Worm (Caenorhabditis elegans) whole organism, L4 larva: ENCODE results near the gene abcf-1.
A peak's percentile ranks its signal among the peaks of the same experiment; 100 is the strongest.

Source experiments
- F10B5.3 ChIP-seq: sonication (generic microtip); optimal IDR thresholded peaks from 2 replicates; lab custom pipeline; 2016; ENCODE audit warnings: mild to moderate bottlenecking, missing genetic modification characterization, missing compliant biosample characterization
- F37D6.2 ChIP-seq: sonication (generic microtip); optimal IDR thresholded peaks from 2 replicates; lab custom pipeline; 2016; ENCODE audit warnings: mild to moderate bottlenecking, missing genetic modification characterization, missing compliant biosample characterization
- F44E2.7 ChIP-seq: fragments of 200-800 bp; sonication (Bioruptor generic); IDR thresholded peaks from 2 replicates; pipeline ENCODE4 v2.1.2; 2022; ENCODE audit warnings: missing genetic modification characterization, missing compliant biosample characterization
- F49E8.2 ChIP-seq: sonication (generic microtip); optimal IDR thresholded peaks from 2 replicates; lab custom pipeline; 2016; ENCODE audit warnings: missing compliant biosample characterization, mild to moderate bottlenecking, missing genetic modification characterization, borderline replicate concordance
- R02D3.7 ChIP-seq: fragments of 150-350 bp; sonication (generic microtip); optimal IDR thresholded peaks from 3 replicates; lab custom pipeline; 2014; ENCODE audit warnings: missing biosample characterization, missing genetic modification characterization
- ZK337.2 ChIP-seq: fragments of 200-800 bp; sonication (Bioruptor generic); IDR thresholded peaks from 2 replicates; pipeline ENCODE4 v1.3.6; 2022; ENCODE audit warnings: missing genetic modification reagents, missing genetic modification characterization, missing compliant biosample characterization
- ZK546.5 ChIP-seq, 2 experiments: sonication (generic microtip); optimal IDR thresholded peaks; 2 replicates each; lab custom pipeline; 2017; ENCODE audit warnings: missing biosample characterization in 2 of 2, missing genetic modification characterization in 2 of 2
- ceh-62 ChIP-seq: sonication (generic microtip); optimal IDR thresholded peaks from 2 replicates; lab custom pipeline; 2017; ENCODE audit warnings: missing biosample characterization, missing genetic modification characterization
- ceh-82 ChIP-seq: sonication (generic microtip); optimal IDR thresholded peaks from 2 replicates; lab custom pipeline; 2017; ENCODE audit warnings: missing biosample characterization, missing genetic modification characterization
- ctbp-1 ChIP-seq: fragments of 200-800 bp; sonication (Bioruptor generic); IDR thresholded peaks from 2 replicates; pipeline ENCODE4 v1.3.6; 2022; ENCODE audit warnings: missing genetic modification reagents, missing genetic modification characterization, missing compliant biosample characterization
- daf-16 ChIP-seq, 3 experiments: sonication (generic microtip); optimal IDR thresholded peaks; 2 replicates each; lab custom pipeline; 2016 to 2017; ENCODE audit warnings: missing genetic modification characterization in 3 of 3, missing genetic modification reagents in 3 of 3, mild to moderate bottlenecking in 2 of 3, missing compliant biosample characterization in 2 of 3, missing biosample characterization in 1 of 3, moderate library complexity in 1 of 3
- daf-19 ChIP-seq: fragments of 200-800 bp; sonication (Bioruptor generic); conservative IDR thresholded peaks from 2 replicates; pipeline ENCODE4 v1.3.6; 2022; ENCODE audit warnings: missing genetic modification characterization, missing compliant biosample characterization
- daf-8 ChIP-seq: fragments of 200-800 bp; sonication (Bioruptor generic); IDR thresholded peaks from 2 replicates; pipeline ENCODE4 v1.3.6; 2022; ENCODE audit warnings: missing genetic modification characterization, missing compliant biosample characterization
- duxl-1 ChIP-seq: sonication (generic microtip); optimal IDR thresholded peaks from 2 replicates; lab custom pipeline; 2016; ENCODE audit warnings: mild to moderate bottlenecking, missing genetic modification characterization, moderate library complexity, missing compliant biosample characterization; ENCODE audit not compliant: poor library complexity
- dve-1 ChIP-seq: sonication (generic microtip); optimal IDR thresholded peaks from 2 replicates; lab custom pipeline; 2017; ENCODE audit warnings: antibody characterized with exemption, mild to moderate bottlenecking, missing genetic modification characterization, missing compliant biosample characterization; ENCODE audit not compliant: insufficient read depth
- egl-43 ChIP-seq: fragments of 200-800 bp; sonication (Bioruptor generic); IDR thresholded peaks from 2 replicates; pipeline ENCODE4 v1.3.6; 2022; ENCODE audit warnings: missing genetic modification reagents, missing genetic modification characterization, missing compliant biosample characterization
- gei-8 ChIP-seq: fragments of 200-800 bp; sonication (Bioruptor generic); optimal IDR thresholded peaks from 2 replicates; lab custom pipeline; 2018; ENCODE audit warnings: mild to moderate bottlenecking, missing genetic modification characterization, missing compliant biosample characterization
- hlh-11 ChIP-seq: fragments of 200-800 bp; sonication (Bioruptor generic); optimal IDR thresholded peaks from 2 replicates; lab custom pipeline; 2018; ENCODE audit warnings: mild to moderate bottlenecking, missing genetic modification characterization, missing compliant biosample characterization
- hmg-1.1 ChIP-seq: fragments of 200-800 bp; sonication (Bioruptor generic); IDR thresholded peaks from 2 replicates; pipeline ENCODE4 v1.3.6; 2022; ENCODE audit warnings: missing genetic modification reagents, missing genetic modification characterization, missing compliant biosample characterization
- lim-7 ChIP-seq: fragments of 200-800 bp; sonication (Bioruptor generic); IDR thresholded peaks from 2 replicates; pipeline ENCODE4 v1.3.6; 2022; ENCODE audit warnings: missing genetic modification characterization, missing compliant biosample characterization
- lin-39 ChIP-seq: fragments of 150-350 bp; optimal IDR thresholded peaks from 2 replicates; lab custom pipeline; 2014; ENCODE audit warnings: missing biosample characterization, missing genetic modification reagents, missing genetic modification characterization
- lir-3 ChIP-seq: sonication (generic microtip); optimal IDR thresholded peaks from 2 replicates; lab custom pipeline; 2016; ENCODE audit warnings: mild to moderate bottlenecking, missing genetic modification characterization, missing compliant biosample characterization
- madf-5 ChIP-seq, 2 experiments: fragments of 200-800 bp; sonication (Bioruptor generic); IDR thresholded peaks; 2 replicates each; pipeline ENCODE4 v1.3.6; 2022; ENCODE audit warnings: missing compliant biosample characterization in 2 of 2, missing genetic modification characterization in 2 of 2
- mdl-1 ChIP-seq, 2 experiments: fragments of 150-350 bp in 1 of 2; sonication (generic microtip) in 1 of 2; optimal IDR thresholded peaks; 2 replicates each; lab custom pipeline; 2014 to 2017; ENCODE audit warnings: missing biosample characterization in 2 of 2, missing genetic modification characterization in 2 of 2
- mep-1 ChIP-seq: fragments of 150-350 bp; sonication (generic microtip); optimal IDR thresholded peaks from 3 replicates; lab custom pipeline; 2014; ENCODE audit warnings: missing biosample characterization, missing genetic modification characterization
- mxl-2 ChIP-seq: fragments of 200-800 bp; sonication (Bioruptor generic); conservative IDR thresholded peaks from 2 replicates; pipeline ENCODE4 v1.3.6; 2022; ENCODE audit warnings: missing genetic modification reagents, missing genetic modification characterization, missing compliant biosample characterization
- nhr-102 ChIP-seq: sonication (generic microtip); optimal IDR thresholded peaks from 2 replicates; lab custom pipeline; 2016; ENCODE audit warnings: mild to moderate bottlenecking, missing genetic modification characterization, moderate library complexity, missing compliant biosample characterization
- nhr-11 ChIP-seq: fragments of 150-350 bp; optimal IDR thresholded peaks from 2 replicates; lab custom pipeline; 2014; ENCODE audit warnings: missing biosample characterization, missing genetic modification characterization
- nhr-111 ChIP-seq: fragments of 200-800 bp; sonication (Bioruptor generic); optimal IDR thresholded peaks from 2 replicates; lab custom pipeline; 2018; ENCODE audit warnings: mild to moderate bottlenecking, missing genetic modification characterization, missing compliant biosample characterization
- nhr-28 ChIP-seq: fragments of 150-350 bp; optimal IDR thresholded peaks from 2 replicates; lab custom pipeline; 2014; ENCODE audit warnings: missing biosample characterization, missing genetic modification characterization
- nhr-41 ChIP-seq: fragments of 200-800 bp; sonication (Bioruptor generic); IDR thresholded peaks from 2 replicates; pipeline ENCODE4 v1.3.6; 2022; ENCODE audit warnings: missing genetic modification reagents, missing genetic modification characterization, missing compliant biosample characterization
- nhr-42 ChIP-seq: fragments of 200-800 bp; sonication (Bioruptor generic); IDR thresholded peaks from 2 replicates; pipeline ENCODE4 v1.3.6; 2022; ENCODE audit warnings: missing genetic modification characterization, missing compliant biosample characterization
- nhr-77 ChIP-seq: fragments of 150-350 bp; optimal IDR thresholded peaks from 2 replicates; lab custom pipeline; 2014; ENCODE audit warnings: missing biosample characterization, missing genetic modification characterization
- php-3 ChIP-seq: fragments of 200-800 bp; sonication (Bioruptor generic); IDR thresholded peaks from 2 replicates; pipeline ENCODE4 v1.3.6; 2022; ENCODE audit warnings: missing genetic modification reagents, missing genetic modification characterization, missing compliant biosample characterization
- rbr-2 ChIP-seq: sonication (generic microtip); optimal IDR thresholded peaks from 2 replicates; lab custom pipeline; 2016; ENCODE audit warnings: missing genotype, missing genetic modification characterization, missing compliant biosample characterization
- saeg-2 ChIP-seq: fragments of 200-800 bp; sonication (Bioruptor generic); IDR thresholded peaks from 2 replicates; pipeline ENCODE4 v1.3.6; 2022; ENCODE audit warnings: missing genetic modification reagents, missing genetic modification characterization, missing compliant biosample characterization
- sdz-12 ChIP-seq: fragments of 200-800 bp; sonication (Bioruptor generic); optimal IDR thresholded peaks from 2 replicates; lab custom pipeline; 2018; ENCODE audit warnings: mild to moderate bottlenecking, missing genetic modification characterization, missing compliant biosample characterization
- set-16 ChIP-seq: fragments of 200-800 bp; sonication (Bioruptor generic); IDR thresholded peaks from 2 replicates; pipeline ENCODE4 v1.3.6; 2022; ENCODE audit warnings: missing genetic modification reagents, missing genetic modification characterization, missing compliant biosample characterization
- snpc-4 ChIP-seq: fragments of 150-350 bp; optimal IDR thresholded peaks from 2 replicates; lab custom pipeline; 2014; ENCODE audit warnings: missing biosample characterization, missing genetic modification characterization
- tra-1 ChIP-seq: fragments of 200-800 bp; sonication (Bioruptor generic); IDR thresholded peaks from 2 replicates; pipeline ENCODE4 v1.3.6; 2022; ENCODE audit warnings: missing genetic modification reagents, missing genetic modification characterization, missing compliant biosample characterization
- vab-7 ChIP-seq: fragments of 200-800 bp; sonication (Bioruptor generic); IDR thresholded peaks from 2 replicates; pipeline ENCODE4 v1.3.6; 2022; ENCODE audit warnings: missing genetic modification reagents, missing genetic modification characterization, missing compliant biosample characterization
- zag-1 ChIP-seq: fragments of 150-350 bp; optimal IDR thresholded peaks from 2 replicates; lab custom pipeline; 2014; ENCODE audit warnings: missing biosample characterization, missing genetic modification characterization
- zfp-2 ChIP-seq: sonication (generic microtip); optimal IDR thresholded peaks from 2 replicates; lab custom pipeline; 2016; ENCODE audit warnings: mild to moderate bottlenecking, missing genetic modification characterization, missing compliant biosample characterization
- zip-11 ChIP-seq: fragments of 200-800 bp; sonication (Bioruptor generic); IDR thresholded peaks from 2 replicates; pipeline ENCODE4 v1.3.6; 2022; ENCODE audit warnings: missing genetic modification characterization, missing compliant biosample characterization
- zip-2 ChIP-seq: fragments of 150-350 bp; optimal IDR thresholded peaks from 2 replicates; lab custom pipeline; 2014; ENCODE audit warnings: missing biosample characterization, missing genetic modification characterization

abcf-1 gene

ce11 chrV:12741684-12742083, 21.5 kb downstream of the abcf-1 start, which contains the start of gene hrg-7 (continued):
- TF ChIP-seq F44E2.7 (GFP tag; lab: Robert Waterston, UW) (no peak), nhr-42 (GFP tag; lab: Robert Waterston, UW) (no peak), nhr-28 (peak; percentile 69), F10B5.3 (tag; lab: Kevin White, UChicago) (no peak), ceh-82 (no peak), ZK337.2 (GFP tag; lab: Robert Waterston, UW) (no peak), nhr-11 (tag; lab: Kevin White, UChicago) (no peak), gei-8 (GFP tag; lab: Kevin White, UChicago) (no peak), daf-16 (GFP tag; optimal IDR thresholded peaks at IDR 0.05; lab: Kevin White, UChicago) (no peak), daf-16 (tag; optimal IDR thresholded peaks at IDR 0.05; lab: Kevin White, UChicago) (peak; percentile 63), F37D6.2 (tag; lab: Kevin White, UChicago) (no peak), nhr-41 (GFP tag; lab: Robert Waterston, UW) (no peak), saeg-2 (GFP tag; lab: Robert Waterston, UW) (no peak), egl-43 (GFP tag; lab: Robert Waterston, UW) (no peak), daf-8 (no peak), nhr-77 (no peak), snpc-4 (tag; lab: Kevin White, UChicago) (no peak), lim-7 (no peak), mdl-1 (tag; optimal IDR thresholded peaks at IDR 0.05; lab: Kevin White, UChicago) (no peak), ZK546.5 (tag; optimal IDR thresholded peaks at IDR 0.05; lab: Kevin White, UChicago) (no peak), hmg-1.1 (no peak), mxl-2 (GFP tag; lab: Robert Waterston, UW) (no peak), nhr-111 (GFP tag; lab: Kevin White, UChicago) (no peak), lin-39 (tag; lab: Kevin White, UChicago) (no peak), F49E8.2 (no peak), sdz-12 (GFP tag; lab: Kevin White, UChicago) (no peak), madf-5 (GFP tag; IDR thresholded peaks at IDR 0.05; lab: Robert Waterston, UW) (no peak), dve-1 (peak; percentile 64), zag-1 (tag; lab: Kevin White, UChicago) (no peak), mep-1 (tag; lab: Kevin White, UChicago) (peak; percentile 10), ceh-62 (tag; lab: Kevin White, UChicago) (no peak), vab-7 (GFP tag; lab: Robert Waterston, UW) (no peak), duxl-1 (no peak), ctbp-1 (GFP tag; lab: Robert Waterston, UW) (no peak), zip-11 (no peak), lir-3 (tag; lab: Kevin White, UChicago) (no peak), rbr-2 (tag; lab: Kevin White, UChicago) (no peak), zip-2 (tag; lab: Kevin White, UChicago) (no peak), tra-1 (GFP tag; lab: Robert Waterston, UW) (no peak)

DNA sequence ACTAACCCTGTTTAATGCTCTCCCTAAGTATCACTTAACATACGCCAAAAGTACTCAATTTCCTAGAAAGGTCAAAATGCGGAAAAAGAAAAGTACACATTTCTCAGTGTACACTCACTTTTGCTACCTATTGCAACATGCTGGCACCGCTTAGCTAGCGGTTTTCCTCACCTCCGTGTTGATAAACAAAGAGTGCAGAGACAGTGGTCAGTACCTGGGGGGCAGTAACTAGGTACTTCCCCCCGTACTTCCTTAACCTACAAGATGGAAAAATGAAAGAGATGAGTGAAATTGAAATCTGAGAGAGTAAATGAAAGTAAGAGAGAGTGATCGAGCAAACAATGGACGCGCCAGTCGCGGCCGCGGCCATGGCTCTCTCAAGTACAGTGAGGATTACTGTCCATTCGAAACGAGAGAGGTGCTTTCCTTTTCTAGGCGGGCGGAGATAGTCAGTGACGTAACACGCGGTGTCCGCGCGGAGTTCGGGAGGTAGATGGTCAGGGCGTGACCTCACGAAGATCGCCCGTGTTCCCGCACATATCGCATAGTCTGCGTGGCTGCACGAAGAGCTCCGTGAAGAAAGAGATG, 26.9 kb downstream of the abcf-1 start, which contains the start of gene cky-1:
cky-1 (plus strand) TSS at position 538 of the 588 bp plus-strand sequence.
- TF ChIP-seq zfp-2 (tag; lab: Kevin White, UChicago) (no peak), set-16 (GFP tag; lab: Robert Waterston, UW) (peak; percentile 58; the same call in 1 of the 2 replicates), ceh-62 (tag; lab: Kevin White, UChicago) (no peak), hlh-11 (tag; lab: Kevin White, UChicago) (peak; percentile 8), daf-19 (0 out of 2 replicates have a peak, but pooled peaks have one; percentile 59), R02D3.7 (tag; lab: Kevin White, UChicago) (no peak), php-3 (GFP tag; lab: Robert Waterston, UW) (no peak), nhr-102 (tag; lab: Kevin White, UChicago) (no peak)
